Worm (Caenorhabditis elegans): ENCODE results near the gene sti-1.

- TF ChIP-seq unc-62 (GFP tag; optimal IDR thresholded peaks at IDR 0.05) = no peak
- TF ChIP-seq nhr-237 (tag; optimal IDR thresholded peaks at IDR 0.05) = no peak
- TF ChIP-seq egl-27 (tag; optimal IDR thresholded peaks at IDR 0.05) = no peak
- no peak for TF ChIP-seq R02D3.7 (tag; optimal IDR thresholded peaks at IDR 0.05)
- TF ChIP-seq aly-2 (tag; optimal IDR thresholded peaks at IDR 0.05) = no peak
- no peak for TF ChIP-seq nhr-77 (tag; optimal IDR thresholded peaks at IDR 0.05)
Measured at ce11 chrV:817182-817581, 43.9 kb downstream of the sti-1 start, which contains the start of gene R13D11.1.

Measured in whole organism, L3 larva.